Worm (Caenorhabditis elegans) whole organism, L3 larva: ENCODE measurements around the gene djr-1.1.

ENCODE experiments used
- R02D3.7 ChIP-seq: fragments of 150-350 bp; optimal IDR thresholded peaks from 2 replicates; lab custom pipeline; 2014; ENCODE audit warnings: missing biosample characterization, missing genetic modification characterization
- ZK546.5 ChIP-seq: sonication (generic microtip); optimal IDR thresholded peaks from 2 replicates; lab custom pipeline; 2017; ENCODE audit warnings: missing biosample characterization, missing genetic modification characterization
- aly-2 ChIP-seq: fragments of 150-350 bp; optimal IDR thresholded peaks from 2 replicates; lab custom pipeline; 2014; ENCODE audit warnings: missing biosample characterization, missing genetic modification characterization
- ama-1 ChIP-seq: fragments of 150-350 bp; optimal IDR thresholded peaks from 2 replicates; lab custom pipeline; 2018
- ceh-16 ChIP-seq: sonication (generic microtip); optimal IDR thresholded peaks from 2 replicates; lab custom pipeline; 2017; ENCODE audit warnings: missing biosample characterization, missing genetic modification characterization
- ceh-28 ChIP-seq: fragments of 150-350 bp; optimal IDR thresholded peaks from 2 replicates; lab custom pipeline; 2014; ENCODE audit warnings: missing biosample characterization, missing genetic modification reagents, missing genetic modification characterization
- ceh-82 ChIP-seq: fragments of 150-350 bp; optimal IDR thresholded peaks from 2 replicates; lab custom pipeline; 2014; ENCODE audit warnings: missing biosample characterization, missing genetic modification characterization
- ceh-9 ChIP-seq: sonication (generic microtip); optimal IDR thresholded peaks from 2 replicates; lab custom pipeline; 2018; ENCODE audit warnings: missing biosample characterization, missing genetic modification characterization
- daf-12 ChIP-seq: fragments of 150-350 bp; optimal IDR thresholded peaks from 2 replicates; lab custom pipeline; 2014; ENCODE audit warnings: missing biosample characterization, missing genetic modification reagents, missing genetic modification characterization
- egl-27 ChIP-seq: sonication (generic microtip); optimal IDR thresholded peaks from 4 replicates; lab custom pipeline; 2017; ENCODE audit warnings: missing biosample characterization, missing genetic modification reagents, missing genetic modification characterization
- egl-5 ChIP-seq: fragments of 150-350 bp; optimal IDR thresholded peaks from 2 replicates; lab custom pipeline; 2017; ENCODE audit warnings: missing biosample characterization, missing genetic modification reagents, missing genetic modification characterization, inconsistent platforms
- elt-1 ChIP-seq: fragments of 150-350 bp; optimal IDR thresholded peaks from 2 replicates; lab custom pipeline; 2014; ENCODE audit warnings: missing biosample characterization, missing genetic modification characterization
- elt-2 ChIP-seq: sonication (generic microtip); optimal IDR thresholded peaks from 2 replicates; lab custom pipeline; 2016; ENCODE audit warnings: missing genetic modification reagents, mild to moderate bottlenecking, missing genetic modification characterization, missing compliant biosample characterization
- elt-3 ChIP-seq, 3 experiments: fragments of 150-350 bp in 1 of 3; sonication (generic microtip) in 2 of 3; optimal IDR thresholded peaks; 2 replicates in 2 of 3; 4 replicates in 1 of 3; lab custom pipeline; 2014 to 2017; ENCODE audit warnings: missing biosample characterization in 3 of 3, missing genetic modification characterization in 3 of 3
- eor-1 ChIP-seq, 2 experiments: fragments of 150-350 bp; optimal IDR thresholded peaks; 2 replicates each; lab custom pipeline; 2014 to 2018; ENCODE audit warnings: missing biosample characterization in 2 of 2, missing genetic modification characterization in 2 of 2
- fkh-10 ChIP-seq: sonication (generic microtip); optimal IDR thresholded peaks from 2 replicates; lab custom pipeline; 2017; ENCODE audit warnings: missing biosample characterization, missing genetic modification reagents, missing genetic modification characterization
- fkh-2 ChIP-seq: fragments of 150-350 bp; optimal IDR thresholded peaks from 2 replicates; lab custom pipeline; 2014; ENCODE audit warnings: missing biosample characterization, missing genetic modification reagents, missing genetic modification characterization
- fos-1 ChIP-seq: fragments of 150-350 bp; optimal IDR thresholded peaks from 2 replicates; lab custom pipeline; 2014; ENCODE audit warnings: missing biosample characterization, missing genetic modification characterization
- hmg-11 ChIP-seq: sonication (generic microtip); optimal IDR thresholded peaks from 2 replicates; lab custom pipeline; 2016; ENCODE audit warnings: missing genetic modification characterization, missing compliant biosample characterization
- jun-1 ChIP-seq: fragments of 150-350 bp; optimal IDR thresholded peaks from 2 replicates; lab custom pipeline; 2014; ENCODE audit warnings: missing biosample characterization, missing genetic modification reagents, missing genetic modification characterization
- lin-15B ChIP-seq: fragments of 150-350 bp; optimal IDR thresholded peaks from 2 replicates; lab custom pipeline; 2014; ENCODE audit warnings: missing biosample characterization, missing genetic modification characterization
- lin-39 ChIP-seq: fragments of 150-350 bp; optimal IDR thresholded peaks from 2 replicates; lab custom pipeline; 2018; ENCODE audit warnings: missing biosample characterization, missing genetic modification reagents, missing genetic modification characterization
- lsy-12 ChIP-seq: sonication (generic microtip); optimal IDR thresholded peaks from 2 replicates; lab custom pipeline; 2016; ENCODE audit warnings: mild to moderate bottlenecking, missing genetic modification characterization, missing compliant biosample characterization
- mdl-1 ChIP-seq: fragments of 150-350 bp; optimal IDR thresholded peaks from 2 replicates; lab custom pipeline; 2014; ENCODE audit warnings: missing biosample characterization, missing genetic modification characterization
- mml-1 ChIP-seq: fragments of 150-350 bp; sonication (generic microtip); optimal IDR thresholded peaks from 3 replicates; lab custom pipeline; 2014; ENCODE audit warnings: missing biosample characterization, missing genetic modification characterization
- nfya-1 ChIP-seq: sonication (generic microtip); optimal IDR thresholded peaks from 2 replicates; lab custom pipeline; 2017; ENCODE audit warnings: missing genetic modification characterization, mild to moderate bottlenecking, missing compliant biosample characterization, antibody characterized with exemption, moderate library complexity; ENCODE audit not compliant: insufficient read depth
- nhr-11 ChIP-seq: fragments of 150-350 bp; optimal IDR thresholded peaks from 2 replicates; lab custom pipeline; 2014; ENCODE audit warnings: missing biosample characterization, missing genetic modification characterization
- nhr-12 ChIP-seq: fragments of 150-350 bp; optimal IDR thresholded peaks from 2 replicates; lab custom pipeline; 2014; ENCODE audit warnings: missing biosample characterization, missing genetic modification characterization
- nhr-23 ChIP-seq: fragments of 150-350 bp; optimal IDR thresholded peaks from 2 replicates; lab custom pipeline; 2014; ENCODE audit warnings: missing biosample characterization, missing genetic modification reagents, missing genetic modification characterization
- nhr-237 ChIP-seq: fragments of 150-350 bp; optimal IDR thresholded peaks from 2 replicates; lab custom pipeline; 2014; ENCODE audit warnings: missing biosample characterization, missing genetic modification characterization
- nhr-25 ChIP-seq: sonication (generic microtip); optimal IDR thresholded peaks from 2 replicates; lab custom pipeline; 2017; ENCODE audit warnings: missing biosample characterization, missing genetic modification characterization
- nhr-28 ChIP-seq: fragments of 150-350 bp; optimal IDR thresholded peaks from 2 replicates; lab custom pipeline; 2014; ENCODE audit warnings: missing biosample characterization, missing genetic modification characterization
- nhr-43 ChIP-seq: sonication (generic microtip); optimal IDR thresholded peaks from 2 replicates; lab custom pipeline; 2016; ENCODE audit warnings: mild to moderate bottlenecking, missing genetic modification characterization, missing compliant biosample characterization; ENCODE audit not compliant: poor library complexity, severe bottlenecking
- nhr-67 ChIP-seq: fragments of 150-350 bp; optimal IDR thresholded peaks from 2 replicates; lab custom pipeline; 2014; ENCODE audit warnings: missing biosample characterization, missing genetic modification characterization
- nhr-76 ChIP-seq: fragments of 150-350 bp; sonication (generic microtip); optimal IDR thresholded peaks from 5 replicates; lab custom pipeline; 2014; ENCODE audit warnings: missing biosample characterization, missing genetic modification characterization
- nhr-77 ChIP-seq: fragments of 150-350 bp; optimal IDR thresholded peaks from 2 replicates; lab custom pipeline; 2014; ENCODE audit warnings: missing biosample characterization, missing genetic modification characterization
- pha-4 ChIP-seq: fragments of 150-350 bp; optimal IDR thresholded peaks from 2 replicates; lab custom pipeline; 2014; ENCODE audit warnings: missing biosample characterization, missing genetic modification reagents, missing genetic modification characterization
- pqm-1 ChIP-seq: fragments of 150-350 bp; optimal IDR thresholded peaks from 2 replicates; lab custom pipeline; 2017; ENCODE audit warnings: missing biosample characterization, missing genetic modification characterization, inconsistent platforms
- sea-2 ChIP-seq: fragments of 150-350 bp; sonication (generic microtip); optimal IDR thresholded peaks from 4 replicates; lab custom pipeline; 2014; ENCODE audit warnings: missing biosample characterization, missing genetic modification reagents, missing genetic modification characterization
- skn-1 ChIP-seq: fragments of 150-350 bp; optimal IDR thresholded peaks from 2 replicates; lab custom pipeline; 2014; ENCODE audit warnings: missing biosample characterization, missing genetic modification characterization
- snpc-4 ChIP-seq: fragments of 150-350 bp; optimal IDR thresholded peaks from 2 replicates; lab custom pipeline; 2014; ENCODE audit warnings: missing biosample characterization, missing genetic modification characterization
- tbx-2 ChIP-seq: sonication (generic microtip); optimal IDR thresholded peaks from 2 replicates; lab custom pipeline; 2016; ENCODE audit warnings: mild to moderate bottlenecking, missing genetic modification characterization, missing compliant biosample characterization
- unc-39 ChIP-seq: sonication (generic microtip); optimal IDR thresholded peaks from 4 replicates; lab custom pipeline; 2017; ENCODE audit warnings: missing biosample characterization, missing genetic modification characterization
- unc-62 ChIP-seq: fragments of 150-350 bp; sonication (generic microtip); optimal IDR thresholded peaks from 4 replicates; lab custom pipeline; 2014; ENCODE audit warnings: missing biosample characterization, missing genetic modification reagents, missing genetic modification characterization
- zag-1 ChIP-seq: fragments of 150-350 bp; optimal IDR thresholded peaks from 2 replicates; lab custom pipeline; 2014; ENCODE audit warnings: missing biosample characterization, missing genetic modification characterization
- ztf-11 ChIP-seq: fragments of 150-350 bp; optimal IDR thresholded peaks from 2 replicates; lab custom pipeline; 2014; ENCODE audit warnings: missing biosample characterization, missing genetic modification characterization
- ztf-4 ChIP-seq: fragments of 150-350 bp; optimal IDR thresholded peaks from 2 replicates; lab custom pipeline; 2014; ENCODE audit warnings: missing biosample characterization, missing genetic modification characterization

Gene djr-1.1

DNA sequence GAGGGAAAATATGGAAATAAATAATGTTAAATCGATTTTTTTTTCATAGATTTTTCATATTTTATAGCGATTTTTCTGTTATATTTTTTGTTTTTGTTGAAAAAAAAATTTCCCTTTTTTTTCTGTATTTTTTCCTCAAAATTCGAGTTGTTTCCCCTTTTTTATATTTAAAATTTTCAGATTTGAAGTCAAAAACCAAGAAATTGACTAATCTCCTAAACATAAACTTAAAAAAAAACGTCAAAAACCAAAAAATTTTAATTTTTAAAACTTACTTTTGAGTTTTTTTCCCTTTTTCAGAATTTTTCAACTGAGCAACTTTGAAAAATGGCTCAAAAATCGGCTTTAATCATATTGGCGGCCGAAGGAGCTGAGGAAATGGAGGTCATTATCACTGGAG is at the start of gene djr-1.1:
Gene djr-1.1, plus strand, starts transcription at position 301 of the 400 bp plus-strand sequence.
- no peak for TF ChIP-seq elt-1 (tag; lab: Kevin White, UChicago)
- no peak for TF ChIP-seq nfya-1
- no peak for TF ChIP-seq nhr-43 (tag; lab: Kevin White, UChicago)
- no peak for TF ChIP-seq ceh-16 (tag; lab: Kevin White, UChicago)
- no peak for TF ChIP-seq nhr-76 (tag; lab: Kevin White, UChicago)
- no peak for TF ChIP-seq lin-15B (tag; lab: Kevin White, UChicago)
- no peak for TF ChIP-seq nhr-28 (tag; lab: Kevin White, UChicago)
- TF ChIP-seq snpc-4 (tag; lab: Kevin White, UChicago): no peak
- TF ChIP-seq nhr-67 (tag; lab: Kevin White, UChicago): no peak
- no peak for TF ChIP-seq sea-2 (GFP tag; lab: Kevin White, UChicago)
- no peak for TF ChIP-seq mdl-1

DNA sequence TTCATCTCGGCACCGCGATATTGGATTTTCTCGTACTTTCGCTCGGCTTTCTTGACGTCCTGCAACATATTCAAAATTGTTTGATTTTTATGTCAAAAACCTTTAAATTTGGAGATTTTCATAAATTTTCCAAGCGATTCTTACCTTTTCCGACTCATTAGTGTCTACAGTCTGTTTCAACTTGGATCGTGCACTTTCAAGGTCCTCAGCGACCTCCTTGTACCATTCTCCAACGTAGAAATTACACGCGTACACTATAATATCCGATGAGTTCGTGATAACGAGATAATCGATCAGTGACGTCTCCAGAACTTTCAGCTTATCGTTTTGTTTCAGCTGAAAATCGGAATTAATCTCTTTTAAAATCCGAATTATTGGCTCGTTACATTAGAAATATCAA is 42.6 kb upstream of the djr-1.1 start:
- TF ChIP-seq nhr-11 (tag; lab: Kevin White, UChicago) (no peak), eor-1 (tag; optimal IDR thresholded peaks at IDR 0.05; lab: Kevin White, UChicago) (no peak), pha-4 (tag; lab: Kevin White, UChicago) (no peak), nhr-12 (tag; lab: Kevin White, UChicago) (no peak), fkh-10 (GFP tag; lab: Kevin White, UChicago) (no peak), elt-2 (tag; lab: Kevin White, UChicago) (no peak), pqm-1 (no peak), nhr-43 (tag; lab: Kevin White, UChicago) (no peak)
- TF ChIP-seq, all 47 proteins: peak for 0

DNA sequence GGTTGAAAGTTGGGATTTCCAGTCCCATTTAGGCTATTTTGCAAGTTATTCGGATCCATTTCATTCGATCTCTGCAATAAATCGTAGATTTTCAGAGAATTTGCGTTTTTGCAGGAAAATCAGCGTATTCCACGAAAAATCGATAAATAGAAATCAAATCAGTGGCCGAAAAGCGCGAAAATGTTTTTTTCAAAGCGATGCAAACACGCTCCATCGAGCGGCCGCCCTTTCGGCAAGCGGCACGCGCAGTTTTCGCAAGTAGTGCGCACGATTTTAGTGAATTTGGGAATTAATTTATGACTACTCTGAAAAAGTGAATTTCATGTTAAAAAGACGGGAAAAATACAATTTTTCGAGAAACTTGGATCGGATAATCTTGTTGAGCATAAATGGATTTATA is 35.3 kb upstream of the djr-1.1 start:
- peak; percentile 90 for TF ChIP-seq skn-1 (tag; lab: Kevin White, UChicago)
- TF ChIP-seq elt-2 (tag; lab: Kevin White, UChicago): peak; percentile 78
- peak; percentile 57 for TF ChIP-seq egl-27
- TF ChIP-seq ztf-4: no peak
- TF ChIP-seq zag-1: peak; percentile 19
- no peak for TF ChIP-seq ceh-9 (tag; lab: Kevin White, UChicago)
- no peak for TF ChIP-seq nhr-12 (tag; lab: Kevin White, UChicago)
- TF ChIP-seq lin-15B (tag; lab: Kevin White, UChicago): peak; percentile 98
- TF ChIP-seq lin-39: peak; percentile 93
- TF ChIP-seq nhr-11 (tag; lab: Kevin White, UChicago): peak; percentile 54
- peak; percentile 87 for TF ChIP-seq nhr-77 (tag; lab: Kevin White, UChicago)
- TF ChIP-seq R02D3.7 (tag; lab: Kevin White, UChicago): peak; percentile 92
- TF ChIP-seq ZK546.5 (tag; lab: Kevin White, UChicago): no peak
- TF ChIP-seq nhr-76 (tag; lab: Kevin White, UChicago): peak; percentile 81
- TF ChIP-seq sea-2 (GFP tag; lab: Kevin White, UChicago): no peak
- TF ChIP-seq ztf-11 (tag; lab: Kevin White, UChicago): no peak
- TF ChIP-seq mdl-1: no peak
- peak; percentile 63 for TF ChIP-seq ama-1 (lab: Kevin White, UChicago)
- TF ChIP-seq fkh-2 (tag; lab: Kevin White, UChicago): no peak
- no peak for TF ChIP-seq nhr-237 (tag; lab: Kevin White, UChicago)
- TF ChIP-seq elt-3 (tag; optimal IDR thresholded peaks at IDR 0.05; lab: Kevin White, UChicago): peak in 1 of 3 experiments; percentile 43
- no peak for TF ChIP-seq eor-1 (tag; optimal IDR thresholded peaks at IDR 0.05; lab: Kevin White, UChicago)
- no peak for TF ChIP-seq daf-12 (tag; lab: Kevin White, UChicago)
- peak; percentile 88 for TF ChIP-seq tbx-2 (tag; lab: Kevin White, UChicago)
- peak; percentile 59 for TF ChIP-seq aly-2 (tag; lab: Kevin White, UChicago)
- peak; percentile 94 for TF ChIP-seq egl-5 (tag; lab: Kevin White, UChicago)
- peak; percentile 92 for TF ChIP-seq ceh-82 (tag; lab: Kevin White, UChicago)
- TF ChIP-seq jun-1: peak; percentile 84
- TF ChIP-seq fkh-10 (GFP tag; lab: Kevin White, UChicago): peak; percentile 91
- no peak for TF ChIP-seq fos-1 (tag; lab: Kevin White, UChicago)
- TF ChIP-seq nhr-23 (tag; lab: Kevin White, UChicago): peak; percentile 93
- TF ChIP-seq nhr-67 (tag; lab: Kevin White, UChicago): no peak
- TF ChIP-seq lsy-12: peak; percentile 85
- TF ChIP-seq elt-1 (tag; lab: Kevin White, UChicago): peak; percentile 62
- TF ChIP-seq nhr-28 (tag; lab: Kevin White, UChicago): no peak
- peak; percentile 5 for TF ChIP-seq ceh-16 (tag; lab: Kevin White, UChicago)
- TF ChIP-seq nfya-1: peak; percentile 93
- TF ChIP-seq nhr-43 (tag; lab: Kevin White, UChicago): peak; percentile 97
- TF ChIP-seq pha-4 (tag; lab: Kevin White, UChicago): peak; percentile 97
- TF ChIP-seq mml-1 (tag; lab: Kevin White, UChicago): no peak
- TF ChIP-seq pqm-1: peak; percentile 99
- TF ChIP-seq hmg-11 (tag; lab: Kevin White, UChicago): peak; percentile 97
- TF ChIP-seq ceh-28 (tag; lab: Kevin White, UChicago): peak; percentile 97
- TF ChIP-seq unc-39 (tag; lab: Kevin White, UChicago): no peak
- TF ChIP-seq nhr-25 (tag; lab: Kevin White, UChicago): peak; percentile 91
- peak; percentile 30 for TF ChIP-seq unc-62 (GFP tag; lab: Kevin White, UChicago)
- TF ChIP-seq snpc-4 (tag; lab: Kevin White, UChicago): peak; percentile 95
